Worm (Caenorhabditis elegans) whole organism, early embryonic: ENCODE data around the gene F42C5.3.

Source experiments
- B0310.2 ChIP-seq: sonication (generic microtip); optimal IDR thresholded peaks from 2 replicates; lab custom pipeline; 2016; ENCODE audit warnings: mild to moderate bottlenecking, missing genetic modification characterization, missing compliant biosample characterization
- F13C5.2 ChIP-seq: sonication (generic microtip); optimal IDR thresholded peaks from 2 replicates; lab custom pipeline; 2017; ENCODE audit warnings: mild to moderate bottlenecking, missing genetic modification characterization, inconsistent platforms, missing compliant biosample characterization
- ama-1 ChIP-seq: fragments of 150-350 bp; optimal IDR thresholded peaks from 2 replicates; lab custom pipeline; 2014
- flt-1 ChIP-seq: fragments of 200-800 bp; sonication (Bioruptor generic); IDR thresholded peaks from 2 replicates; pipeline ENCODE4 v1.3.6; 2022; ENCODE audit warnings: missing genetic modification characterization, missing compliant biosample characterization
- hmbx-1 ChIP-seq: sonication (generic microtip); optimal IDR thresholded peaks from 2 replicates; lab custom pipeline; 2016; ENCODE audit warnings: mild to moderate bottlenecking, missing genetic modification characterization, missing compliant biosample characterization
- sea-1 ChIP-seq: fragments of 200-800 bp; sonication (Bioruptor generic); conservative IDR thresholded peaks from 2 replicates; pipeline ENCODE4 v1.3.6; 2022; ENCODE audit warnings: missing genetic modification characterization, missing compliant biosample characterization
- tra-4 ChIP-seq: sonication (generic microtip); optimal IDR thresholded peaks from 2 replicates; lab custom pipeline; 2017; ENCODE audit warnings: missing genetic modification characterization, missing compliant biosample characterization

- TF ChIP-seq flt-1 (GFP tag; lab: Robert Waterston, UW) (no peak), F13C5.2 (tag; lab: Kevin White, UChicago) (no peak), ama-1 (no peak), B0310.2 (no peak), hmbx-1 (no peak), sea-1 (GFP tag; lab: Robert Waterston, UW) (no peak), tra-4 (tag; lab: Kevin White, UChicago) (no peak)
These were observed 31.5 kb upstream of the F42C5.3 start for ce11 chrIV:7318900-7319299.
